Fruit fly (Drosophila melanogaster): ENCODE data around the gene CG9154.

CG9154 gene

DNA sequence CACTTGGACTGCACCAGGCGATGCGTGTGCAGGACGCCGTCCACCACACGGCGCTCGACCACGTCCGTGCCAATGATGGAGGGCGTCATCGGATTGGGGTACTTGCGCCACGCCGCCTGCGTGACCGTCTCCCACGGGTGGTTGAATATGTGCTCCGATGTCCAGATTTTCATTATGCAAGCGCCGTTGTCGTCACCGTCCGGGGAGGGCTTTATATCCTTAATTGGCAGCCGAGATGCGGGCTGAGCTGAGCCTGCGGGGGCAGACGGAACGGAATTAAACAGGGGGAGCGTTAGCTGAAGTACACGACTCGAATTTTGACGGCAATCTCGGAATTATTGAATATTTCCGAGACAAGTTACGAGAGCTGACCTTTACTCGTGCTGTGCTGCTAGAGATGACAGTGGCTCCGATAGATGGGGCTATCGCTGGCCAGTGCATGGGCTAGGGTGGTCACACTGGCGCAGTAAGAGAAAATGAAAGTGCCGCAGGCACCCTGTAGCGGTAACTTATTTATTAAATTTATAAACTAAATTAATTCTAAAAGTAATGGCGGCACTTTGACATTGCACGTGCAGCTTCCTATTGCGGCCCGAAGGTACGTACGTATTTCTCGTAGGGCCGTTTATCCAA is 22.8 kb downstream of the CG9154 start, which contains the start of gene IPIP (continued):
- TF ChIP-seq ken (GFP tag; IDR thresholded peaks at IDR 0.05) (no peak), ranshi (GFP tag; IDR thresholded peaks at IDR 0.05) (0 out of 2 replicates have a peak, but pooled peaks have one; percentile 27), CG6683 (GFP tag; optimal IDR thresholded peaks at IDR 0.05) (no peak), Med (GFP tag) (peak; percentile 91), pzg (GFP tag; optimal IDR thresholded peaks at IDR 0.05) (peak; percentile 83), slbo (GFP tag; IDR thresholded peaks at IDR 0.05) (peak; percentile 66), CG18011 (GFP tag; optimal IDR thresholded peaks at IDR 0.05) (no peak), sens (GFP tag) (peak; percentile 25), sob (GFP tag; IDR thresholded peaks at IDR 0.05) (0 out of 2 replicates have a peak, but pooled peaks have one; percentile 36), CG2129 (GFP tag; IDR thresholded peaks at IDR 0.05; ENCODE audit: partially characterized antibody) (peak; percentile 41), Adf1 (GFP tag; IDR thresholded peaks at IDR 0.05) (peak; percentile 33; the same call in 1 of the 2 replicates), tin (GFP tag; optimal IDR thresholded peaks at IDR 0.05) (no peak), esg (GFP tag; conservative IDR thresholded peaks at IDR 0.05) (no peak), slou (GFP tag; optimal IDR thresholded peaks at IDR 0.05) (no peak), Hr39 (optimal IDR thresholded peaks at IDR 0.05) (no peak), CG10543 (GFP tag; optimal IDR thresholded peaks at IDR 0.05) (peak; percentile 51), CG18262 (tag; optimal IDR thresholded peaks at IDR 0.05) (peak; percentile 12), Antp (GFP tag; optimal IDR thresholded peaks at IDR 0.05) (no peak), HLH4C (GFP tag; IDR thresholded peaks at IDR 0.05; ENCODE audit: partially characterized antibody) (peak; percentile 74), lab (GFP tag; optimal IDR thresholded peaks at IDR 0.05) (peak; percentile 60), sd (tag; optimal IDR thresholded peaks at IDR 0.05) (peak; percentile 16), CG11696 (GFP tag; IDR thresholded peaks at IDR 0.05) (no peak), jing (GFP tag; optimal IDR thresholded peaks at IDR 0.05) (no peak), mirr (GFP tag; optimal IDR thresholded peaks at IDR 0.05) (peak; percentile 58), dmrt11E (tag; optimal IDR thresholded peaks at IDR 0.05) (no peak), nmo (GFP tag; optimal IDR thresholded peaks at IDR 0.05) (peak; percentile 37), cato (GFP tag; optimal IDR thresholded peaks at IDR 0.05; ENCODE audit: borderline replicate concordance) (no peak), bab2 (GFP tag; optimal IDR thresholded peaks at IDR 0.05) (no peak), CG18476 (GFP tag; optimal IDR thresholded peaks at IDR 0.05) (no peak), exex (tag; optimal IDR thresholded peaks at IDR 0.05) (no peak), CG9437 (GFP tag; optimal IDR thresholded peaks at IDR 0.05) (peak; percentile 6), CG6854 (GFP tag; optimal IDR thresholded peaks at IDR 0.05) (no peak), Dref (GFP tag; IDR thresholded peaks at IDR 0.05) (peak; percentile 79), ci (GFP tag; IDR thresholded peaks at IDR 0.05) (peak; percentile 79), MBD-R2 (GFP tag; IDR thresholded peaks at IDR 0.05) (peak; percentile 93), yki (optimal IDR thresholded peaks at IDR 0.05) (no peak), unc-4 (GFP tag; IDR thresholded peaks at IDR 0.05; ENCODE audit: partially characterized antibody) (peak; percentile 81), Vsx1 (GFP tag; optimal IDR thresholded peaks at IDR 0.05) (no peak), CG2116 (GFP tag; optimal IDR thresholded peaks at IDR 0.05) (peak; percentile 10), CG14050 (GFP tag; IDR thresholded peaks at IDR 0.05) (peak; percentile 17; the same call in 1 of the 3 replicates), ara (GFP tag; IDR thresholded peaks at IDR 0.05) (peak; percentile 32; the same call in 1 of the 2 replicates), Nf-YC (tag; optimal IDR thresholded peaks at IDR 0.05) (peak; percentile 27), Asciz (GFP tag; optimal IDR thresholded peaks at IDR 0.05) (no peak), fru (optimal IDR thresholded peaks at IDR 0.05) (no peak), Ets65A (GFP tag) (peak; percentile 95), CG2712 (tag; optimal IDR thresholded peaks at IDR 0.05) (peak; percentile 46), Myb (GFP tag; optimal IDR thresholded peaks at IDR 0.05) (no peak), cwo (GFP tag; optimal IDR thresholded peaks at IDR 0.05) (peak; percentile 2), sens-2 (GFP tag; IDR thresholded peaks at IDR 0.05) (no peak), fd64A (GFP tag; optimal IDR thresholded peaks at IDR 0.05) (no peak), odd (GFP tag; optimal IDR thresholded peaks at IDR 0.05) (peak; percentile 6)
